Worm (Caenorhabditis elegans): Measurements from ENCODE around the gene Y6D1A.1.
A peak's percentile ranks its signal among the peaks of the same experiment; 100 is the strongest.

DNA sequence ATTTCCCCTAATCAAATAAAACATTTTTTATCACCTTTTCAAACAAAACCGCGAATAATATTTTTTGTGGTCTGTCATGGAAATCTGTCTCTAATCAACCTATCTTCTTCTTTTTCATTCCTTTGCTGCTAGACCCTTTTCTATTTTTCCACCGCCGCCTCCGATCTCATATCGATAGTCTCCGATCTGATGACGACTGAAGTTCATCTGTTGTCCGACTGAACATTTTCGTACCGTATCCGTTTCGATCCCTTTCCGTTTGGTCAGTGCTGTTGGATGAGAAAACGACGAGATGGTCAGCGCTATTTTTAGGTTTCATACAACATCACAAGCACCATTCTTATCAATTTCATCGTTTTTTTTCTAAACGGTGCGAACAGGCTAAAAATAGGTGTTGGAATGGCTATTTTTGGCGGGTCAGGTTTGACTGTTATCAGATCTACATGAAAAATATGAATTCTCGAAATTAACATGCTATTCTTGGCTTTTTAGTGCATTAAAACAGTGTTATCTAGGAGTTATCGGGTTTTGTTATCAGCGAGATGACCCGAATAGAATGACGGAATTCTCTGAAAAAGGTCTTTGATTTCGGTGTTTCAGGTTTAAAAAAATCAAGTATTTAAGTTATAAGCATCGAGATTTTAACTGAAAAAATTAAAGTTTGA, 13.3 kb upstream of the Y6D1A.1 start:
- TF ChIP-seq ceh-28 (tag; optimal IDR thresholded peaks at IDR 0.05) (no peak), mdl-1 (tag; optimal IDR thresholded peaks at IDR 0.05) (peak; percentile 49 to 71), R02D3.7 (tag; optimal IDR thresholded peaks at IDR 0.05) (no peak), hmg-1.1 (GFP tag; IDR thresholded peaks at IDR 0.05) (no peak), ceh-82 (tag; optimal IDR thresholded peaks at IDR 0.05) (no peak), pqm-1 (tag; optimal IDR thresholded peaks at IDR 0.05) (no peak), nhr-28 (tag; optimal IDR thresholded peaks at IDR 0.05) (peak; percentile 85), zag-1 (tag; optimal IDR thresholded peaks at IDR 0.05) (no peak), nhr-237 (tag; optimal IDR thresholded peaks at IDR 0.05) (no peak), T20F7.1 (GFP tag; optimal IDR thresholded peaks at IDR 0.05) (no peak), daf-12 (tag; optimal IDR thresholded peaks at IDR 0.05) (no peak), skn-1 (tag; optimal IDR thresholded peaks at IDR 0.05) (no peak), zip-11 (GFP tag; IDR thresholded peaks at IDR 0.05) (no peak), unc-39 (tag; optimal IDR thresholded peaks at IDR 0.05) (no peak)
